Fruit fly (Drosophila melanogaster) whole organism, embryonic: ENCODE results near the gene CG13949.
A peak's percentile ranks its signal among the peaks of the same experiment; 100 is the strongest.

Source experiments
- B-H1 ChIP-seq: fragments of 200-800 bp; sonication (Bioruptor generic); IDR thresholded peaks from 3 replicates; pipeline ENCODE4 v1.3.6; 2022; ENCODE audit warnings: missing biosample characterization, missing genetic modification characterization
- Blimp-1 ChIP-seq: fragments of 200-800 bp; sonication (Bioruptor generic); optimal IDR thresholded peaks from 3 replicates; lab custom pipeline; 2018; ENCODE audit warnings: missing biosample characterization, missing genetic modification characterization, mild to moderate bottlenecking, moderate library complexity, missing genetic modification reagents
- CG10267 ChIP-seq: fragments of 200-800 bp; sonication (Bioruptor generic); optimal IDR thresholded peaks from 2 replicates; lab custom pipeline; 2018; ENCODE audit warnings: missing biosample characterization, mild to moderate bottlenecking, missing genetic modification characterization, moderate library complexity
- CG10543 ChIP-seq: fragments of 200-800 bp; sonication (Bioruptor generic); optimal IDR thresholded peaks from 3 replicates; lab custom pipeline; 2017; ENCODE audit warnings: missing biosample characterization, mild to moderate bottlenecking, missing genetic modification characterization, moderate library complexity
- CG12155 ChIP-seq: fragments of 200-800 bp; sonication (Bioruptor generic); optimal IDR thresholded peaks from 3 replicates; lab custom pipeline; 2016; ENCODE audit warnings: missing biosample characterization, missing genetic modification characterization
- CG12299 ChIP-seq: fragments of 200-800 bp; sonication (Bioruptor generic); optimal IDR thresholded peaks from 2 replicates; lab custom pipeline; 2018; ENCODE audit warnings: missing biosample characterization, mild to moderate bottlenecking, missing genetic modification characterization
- CG13123 ChIP-seq: fragments of 200-800 bp; sonication (Bioruptor generic); optimal IDR thresholded peaks from 2 replicates; lab custom pipeline; 2016; ENCODE audit warnings: missing biosample characterization, missing genetic modification characterization
- CG15073 ChIP-seq: fragments of 200-800 bp; sonication (Bioruptor generic); optimal IDR thresholded peaks from 2 replicates; lab custom pipeline; 2016; ENCODE audit warnings: missing biosample characterization, missing genetic modification characterization
- CG16813 ChIP-seq: fragments of 200-800 bp; sonication (Bioruptor generic); IDR thresholded peaks from 3 replicates; pipeline ENCODE4 v1.3.6; 2022; ENCODE audit warnings: missing biosample characterization, missing genetic modification characterization; ENCODE audit not compliant: partially characterized antibody
- CG17361 ChIP-seq: fragments of 200-800 bp; sonication (Bioruptor generic); IDR thresholded peaks from 3 replicates; pipeline ENCODE4 v1.3.6; 2022; ENCODE audit warnings: missing biosample characterization, missing genetic modification characterization
- CG18262 ChIP-seq: fragments of 200-800 bp; optimal IDR thresholded peaks from 3 replicates; lab custom pipeline; 2019; ENCODE audit warnings: missing biosample characterization, mild to moderate bottlenecking, missing genetic modification characterization, moderate library complexity
- CG2202 ChIP-seq: fragments of 200-800 bp; sonication (Bioruptor generic); optimal IDR thresholded peaks from 2 replicates; lab custom pipeline; 2018; ENCODE audit warnings: missing biosample characterization, mild to moderate bottlenecking, missing genetic modification characterization
- CG3407 ChIP-seq: fragments of 200-800 bp; sonication (Bioruptor generic); optimal IDR thresholded peaks from 2 replicates; lab custom pipeline; 2018; ENCODE audit warnings: missing biosample characterization, mild to moderate bottlenecking, missing genetic modification characterization
- CG42726 ChIP-seq: fragments of 200-800 bp; sonication (Bioruptor generic); IDR thresholded peaks from 2 replicates; pipeline ENCODE4 v1.3.6; 2022; ENCODE audit warnings: missing biosample characterization, missing genetic modification characterization; ENCODE audit not compliant: partially characterized antibody
- CG7928 ChIP-seq: fragments of 200-800 bp; sonication (Bioruptor generic); optimal IDR thresholded peaks from 2 replicates; lab custom pipeline; 2017; ENCODE audit warnings: missing biosample characterization, mild to moderate bottlenecking, missing genetic modification characterization
- CG8281 ChIP-seq: fragments of 200-800 bp; sonication (Bioruptor generic); optimal IDR thresholded peaks from 2 replicates; lab custom pipeline; 2018; ENCODE audit warnings: missing biosample characterization, mild to moderate bottlenecking, missing genetic modification characterization, moderate library complexity
- CG8388 ChIP-seq: fragments of 200-800 bp; sonication (Bioruptor generic); optimal IDR thresholded peaks from 2 replicates; lab custom pipeline; 2019; ENCODE audit warnings: missing biosample characterization, mild to moderate bottlenecking, missing genetic modification characterization, moderate library complexity
- CG9797 ChIP-seq: fragments of 200-800 bp; sonication (Bioruptor generic); optimal IDR thresholded peaks from 3 replicates; lab custom pipeline; 2018; ENCODE audit warnings: missing biosample characterization, mild to moderate bottlenecking, missing genetic modification characterization
- D19B ChIP-seq: fragments of 200-800 bp; sonication (Bioruptor generic); optimal IDR thresholded peaks from 2 replicates; lab custom pipeline; 2017; ENCODE audit warnings: missing biosample characterization, mild to moderate bottlenecking, missing genetic modification characterization
- Ets97D ChIP-seq: fragments of 200-800 bp; sonication (Bioruptor generic); optimal IDR thresholded peaks from 3 replicates; lab custom pipeline; 2016; ENCODE audit warnings: missing biosample characterization, missing genetic modification characterization
- Fer1 ChIP-seq: fragments of 200-800 bp; sonication (Bioruptor generic); optimal IDR thresholded peaks from 2 replicates; lab custom pipeline; 2017; ENCODE audit warnings: missing biosample characterization, mild to moderate bottlenecking, missing genetic modification characterization
- Gsc ChIP-seq: fragments of 200-800 bp; sonication (Bioruptor generic); IDR thresholded peaks from 2 replicates; pipeline ENCODE4 v1.3.6; 2022; ENCODE audit warnings: missing biosample characterization, missing genetic modification characterization
- H15 ChIP-seq: fragments of 200-800 bp; sonication (Bioruptor generic); IDR thresholded peaks from 3 replicates; pipeline ENCODE4 v1.3.6; 2022; ENCODE audit warnings: missing biosample characterization, missing genetic modification characterization
- HLHmδ ChIP-seq: fragments of 200-800 bp; sonication (Bioruptor generic); optimal IDR thresholded peaks from 2 replicates; lab custom pipeline; 2018; ENCODE audit warnings: missing biosample characterization, mild to moderate bottlenecking, missing genetic modification characterization, moderate library complexity
- Nf-YA ChIP-seq: fragments of 200-800 bp; sonication (Bioruptor generic); IDR thresholded peaks from 2 replicates; pipeline ENCODE4 v1.3.6; 2022; ENCODE audit warnings: missing biosample characterization, missing genetic modification characterization
- Nf-YB ChIP-seq: fragments of 200-800 bp; sonication (Bioruptor generic); optimal IDR thresholded peaks from 3 replicates; lab custom pipeline; 2019; ENCODE audit warnings: missing biosample characterization, mild to moderate bottlenecking, missing genetic modification characterization, moderate library complexity
- Rfx ChIP-seq: fragments of 200-800 bp; sonication (Bioruptor generic); IDR thresholded peaks from 2 replicates; pipeline ENCODE4 v1.3.6; 2022; ENCODE audit warnings: missing biosample characterization, missing genetic modification characterization
- Sox100B ChIP-seq: fragments of 200-800 bp; sonication (Bioruptor generic); optimal IDR thresholded peaks from 3 replicates; lab custom pipeline; 2018; ENCODE audit warnings: missing biosample characterization, mild to moderate bottlenecking, missing genetic modification characterization
- br ChIP-seq: fragments of >200 bp; optimal IDR thresholded peaks from 2 replicates; lab custom pipeline; 2017
- danr ChIP-seq: fragments of 200-800 bp; sonication (Bioruptor generic); IDR thresholded peaks from 2 replicates; pipeline ENCODE4 v1.3.6; 2022; ENCODE audit warnings: missing biosample characterization, missing genetic modification characterization
- dm ChIP-seq: fragments of 200-800 bp; sonication (Bioruptor generic); optimal IDR thresholded peaks from 3 replicates; lab custom pipeline; 2016; ENCODE audit warnings: missing biosample characterization, missing genetic modification characterization
- gce ChIP-seq: fragments of 200-800 bp; sonication (Bioruptor generic); IDR thresholded peaks from 3 replicates; pipeline ENCODE4 v1.3.6; 2022; ENCODE audit warnings: missing biosample characterization, missing genetic modification characterization
- lab ChIP-seq: fragments of 200-800 bp; sonication (Bioruptor generic); optimal IDR thresholded peaks from 3 replicates; lab custom pipeline; 2017; ENCODE audit warnings: missing biosample characterization, missing genetic modification characterization, mild to moderate bottlenecking, moderate library complexity, missing genetic modification reagents
- lbe ChIP-seq: fragments of 200-800 bp; sonication (Bioruptor generic); optimal IDR thresholded peaks from 2 replicates; lab custom pipeline; 2016; ENCODE audit warnings: missing biosample characterization, mild to moderate bottlenecking, missing genetic modification characterization
- lov ChIP-seq, 2 experiments: fragments of 200-800 bp in 1 of 2; fragments of >200 bp in 1 of 2; sonication (Bioruptor generic) in 1 of 2; IDR thresholded peaks in 1 of 2; optimal IDR thresholded peaks in 1 of 2; 2 replicates in 1 of 2; 3 replicates in 1 of 2; pipeline versions ENCODE4 v1.3.6 to Lab custom; 2017 to 2022; ENCODE audit warnings: missing biosample characterization in 1 of 2, missing genetic modification characterization in 1 of 2
- mam ChIP-seq: fragments of 200-800 bp; sonication (Bioruptor generic); optimal IDR thresholded peaks from 3 replicates; lab custom pipeline; 2016; ENCODE audit warnings: missing biosample characterization, missing genetic modification characterization
- mirr ChIP-seq: fragments of 200-800 bp; sonication (Bioruptor generic); optimal IDR thresholded peaks from 3 replicates; lab custom pipeline; 2018; ENCODE audit warnings: missing biosample characterization, mild to moderate bottlenecking, missing genetic modification characterization
- nom ChIP-seq: fragments of 200-800 bp; sonication (Bioruptor generic); optimal IDR thresholded peaks from 2 replicates; lab custom pipeline; 2017; ENCODE audit warnings: missing biosample characterization, missing genetic modification characterization, mild to moderate bottlenecking, moderate library complexity, missing genetic modification reagents
- odd ChIP-seq: fragments of 200-800 bp; sonication (Bioruptor generic); optimal IDR thresholded peaks from 2 replicates; lab custom pipeline; 2017; ENCODE audit warnings: missing biosample characterization, mild to moderate bottlenecking, missing genetic modification characterization
- p53 ChIP-seq: fragments of 200-800 bp; sonication (Bioruptor generic); optimal IDR thresholded peaks from 2 replicates; lab custom pipeline; 2016; ENCODE audit warnings: missing biosample characterization, missing genetic modification characterization
- pb ChIP-seq: fragments of 200-800 bp; sonication (Bioruptor generic); optimal IDR thresholded peaks from 3 replicates; lab custom pipeline; 2016; ENCODE audit warnings: missing biosample characterization, missing genetic modification characterization
- peb ChIP-seq: fragments of 200-800 bp; sonication (Bioruptor generic); IDR thresholded peaks from 2 replicates; pipeline ENCODE4 v1.3.6; 2022; ENCODE audit warnings: missing biosample characterization, missing genetic modification characterization
- rib ChIP-seq: fragments of 200-800 bp; sonication (Bioruptor generic); IDR thresholded peaks from 2 replicates; pipeline ENCODE4 v1.3.6; 2022; ENCODE audit warnings: missing biosample characterization, missing genetic modification characterization
- sens-2 ChIP-seq: fragments of 200-800 bp; sonication (Bioruptor generic); IDR thresholded peaks from 2 replicates; pipeline ENCODE4 v1.3.6; 2022; ENCODE audit warnings: missing biosample characterization, missing genetic modification characterization
- tap ChIP-seq: fragments of 200-800 bp; optimal IDR thresholded peaks from 3 replicates; lab custom pipeline; 2019; ENCODE audit warnings: missing biosample characterization, mild to moderate bottlenecking, missing genetic modification characterization, moderate library complexity
- tll ChIP-seq, 2 experiments: fragments of 200-800 bp in 1 of 2; fragments of >200 bp in 1 of 2; sonication (Bioruptor generic) in 1 of 2; optimal IDR thresholded peaks; 2 replicates each; lab custom pipeline; 2017 to 2019; ENCODE audit warnings: missing biosample characterization in 2 of 2, missing genetic modification characterization in 2 of 2, mild to moderate bottlenecking in 1 of 2, moderate library complexity in 1 of 2
- zen2 ChIP-seq: fragments of 200-800 bp; sonication (Bioruptor generic); IDR thresholded peaks from 3 replicates; pipeline ENCODE4 v1.3.6; 2022; ENCODE audit warnings: missing biosample characterization, missing genetic modification characterization; ENCODE audit not compliant: partially characterized antibody
- zfh2 ChIP-seq: fragments of 200-800 bp; sonication (Bioruptor generic); optimal IDR thresholded peaks from 2 replicates; lab custom pipeline; 2016; ENCODE audit warnings: missing biosample characterization, missing genetic modification characterization

The CG13949 gene

DNA sequence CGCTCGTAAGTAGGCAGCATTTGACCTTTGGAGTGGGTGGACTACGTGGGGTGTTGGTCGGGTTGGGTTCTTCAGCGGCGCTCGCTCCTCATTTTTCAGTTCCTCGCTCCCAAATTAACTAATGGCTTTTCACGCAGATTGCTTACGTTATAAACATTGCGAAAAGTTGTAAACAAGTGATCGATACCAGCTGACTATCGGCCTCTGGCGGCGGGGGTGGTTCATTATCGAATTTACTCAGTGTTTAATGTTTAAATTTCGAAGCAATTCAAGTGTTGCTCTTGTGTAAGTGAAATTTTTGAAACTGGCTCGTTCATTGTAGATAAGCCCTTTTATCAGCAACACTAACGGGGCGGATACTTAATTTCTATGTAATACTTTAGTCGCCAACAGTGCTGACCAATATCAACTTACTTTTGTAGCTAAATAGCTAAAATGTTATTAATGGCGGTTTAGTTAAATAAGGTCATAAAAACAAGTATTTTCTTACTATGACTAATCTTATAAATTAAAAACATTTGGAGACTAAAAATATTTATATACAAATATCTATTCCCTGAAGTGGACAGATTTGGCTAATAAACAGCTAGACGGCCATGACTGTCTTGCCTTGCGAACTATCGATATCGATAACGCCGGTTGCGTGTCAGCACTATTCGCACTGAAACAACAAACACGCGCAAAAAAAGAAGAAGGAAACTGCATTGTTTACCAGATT, 35.7 kb upstream of the CG13949 start, which contains the start of the genes PGAP2 and Clp (continued):
- TF ChIP-seq D19B (GFP tag; lab: Kevin White, UChicago) (peak; percentile 49), nom (GFP tag; lab: Kevin White, UChicago) (peak; percentile 3), lab (no peak), CG8281 (peak; percentile 29), CG8388 (GFP tag; lab: Kevin White, UChicago) (peak; percentile 85), Rfx (GFP tag; lab: Robert Waterston, UW) (peak; percentile 84), CG42726 (GFP tag; lab: Robert Waterston, UW) (no peak), H15 (GFP tag; lab: Robert Waterston, UW) (peak; percentile 73), CG12299 (tag; lab: Kevin White, UChicago) (peak; percentile 45), CG15073 (GFP tag; lab: Kevin White, UChicago) (peak; percentile 33), danr (GFP tag; lab: Robert Waterston, UW) (peak; percentile 57; the same call in 1 of the 2 replicates), Ets97D (GFP tag; lab: Kevin White, UChicago) (peak; percentile 55), Gsc (GFP tag; lab: Robert Waterston, UW) (no peak), CG10267 (tag; lab: Kevin White, UChicago) (peak; percentile 70), br (lab: Kevin White, UChicago) (no peak), B-H1 (GFP tag; lab: Robert Waterston, UW) (peak; percentile 72), lov (optimal IDR thresholded peaks at IDR 0.05; lab: Kevin White, UChicago) (no peak), lov (GFP tag; IDR thresholded peaks at IDR 0.05; lab: Robert Waterston, UW) (no peak), lbe (GFP tag; lab: Kevin White, UChicago) (peak; percentile 41), mam (GFP tag; lab: Kevin White, UChicago) (peak; percentile 64), tll (GFP tag; optimal IDR thresholded peaks at IDR 0.05; lab: Kevin White, UChicago) (no peak), CG12155 (GFP tag; lab: Kevin White, UChicago) (peak; percentile 73), Fer1 (GFP tag; lab: Kevin White, UChicago) (peak; percentile 51), rib (GFP tag; lab: Robert Waterston, UW) (peak; percentile 20; the same call in 1 of the 2 replicates), CG7928 (no peak), dm (GFP tag; lab: Kevin White, UChicago) (peak; percentile 22), odd (no peak), tap (tag; lab: Kevin White, UChicago) (no peak), Nf-YA (GFP tag; lab: Robert Waterston, UW) (peak; percentile 36; the same call in 1 of the 2 replicates), sens-2 (GFP tag; lab: Robert Waterston, UW) (0 out of 2 replicates have a peak, but pooled peaks have one; percentile 7), CG10543 (GFP tag; lab: Kevin White, UChicago) (peak; percentile 52), mirr (GFP tag; lab: Kevin White, UChicago) (peak; percentile 22), CG17361 (peak; percentile 91), zfh2 (GFP tag; lab: Kevin White, UChicago) (peak; percentile 56), pb (no peak), Blimp-1 (GFP tag; lab: Kevin White, UChicago) (peak; percentile 65), Sox100B (GFP tag; lab: Kevin White, UChicago) (no peak), peb (GFP tag; lab: Robert Waterston, UW) (peak; percentile 57; the same call in 1 of the 2 replicates), p53 (GFP tag; lab: Kevin White, UChicago) (no peak), HLHmδ (no peak), CG13123 (GFP tag; lab: Kevin White, UChicago) (peak; percentile 38), CG9797 (GFP tag; lab: Kevin White, UChicago) (peak; percentile 9), gce (no peak), zen2 (GFP tag; lab: Robert Waterston, UW) (no peak), CG2202 (tag; lab: Kevin White, UChicago) (no peak), CG3407 (GFP tag; lab: Kevin White, UChicago) (peak; percentile 29), Nf-YB (GFP tag; lab: Kevin White, UChicago) (peak; percentile 51), CG16813 (GFP tag; lab: Robert Waterston, UW) (peak; percentile 54), CG18262 (tag; lab: Kevin White, UChicago) (peak; percentile 79)
